Worm (Caenorhabditis elegans): Measurements from ENCODE around the gene R12B2.3.
A peak's percentile ranks its signal among the peaks of the same experiment; 100 is the strongest.

R12B2.3 gene

DNA sequence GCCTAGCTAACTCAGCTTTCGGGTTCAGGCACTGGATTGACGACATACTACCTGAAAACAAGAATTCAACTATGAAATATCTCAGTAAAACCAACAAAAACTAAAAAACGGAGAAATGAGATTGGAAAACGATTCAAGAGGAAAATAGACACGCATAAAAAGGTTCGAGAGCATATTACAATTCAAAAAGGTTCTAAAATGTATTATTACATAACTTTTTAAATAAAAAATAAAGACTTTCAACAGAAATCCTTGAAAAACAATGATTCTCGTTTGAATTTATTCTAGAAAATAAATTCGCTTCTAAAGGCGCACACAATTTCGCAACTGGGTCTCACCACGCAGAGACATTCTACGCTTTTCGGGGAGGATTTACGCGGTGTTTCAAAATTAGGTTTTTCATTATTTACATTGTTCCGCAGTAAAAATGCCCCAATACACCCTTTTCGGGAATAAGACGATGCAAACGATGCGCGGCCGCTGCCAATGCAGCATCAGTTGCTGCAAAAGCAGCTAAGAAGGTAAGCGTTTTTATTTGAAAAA, 50.3 kb downstream of the R12B2.3 start, which contains the start of the genes cct-6 and alh-9:
cct-6 (minus strand) TSS at position 51 of the 543 bp plus-strand sequence.
alh-9 (plus strand) TSS at position 382 of the 543 bp plus-strand sequence.
- TF ChIP-seq hmg-11 (tag; optimal IDR thresholded peaks at IDR 0.05) (peak; percentile 33), nfya-1 (tag; optimal IDR thresholded peaks at IDR 0.05; ENCODE audit: insufficient read depth) (peak; percentile 89), ceh-9 (tag; optimal IDR thresholded peaks at IDR 0.05) (no peak), lin-15B (tag; optimal IDR thresholded peaks at IDR 0.05) (peak; percentile 87), R02D3.7 (tag; optimal IDR thresholded peaks at IDR 0.05) (peak; percentile 94), unc-39 (tag; optimal IDR thresholded peaks at IDR 0.05) (no peak), jun-1 (tag; optimal IDR thresholded peaks at IDR 0.05) (peak; percentile 24), egl-5 (tag; optimal IDR thresholded peaks at IDR 0.05) (peak; percentile 97), nhr-23 (tag; optimal IDR thresholded peaks at IDR 0.05) (peak; percentile 79), pqm-1 (tag; optimal IDR thresholded peaks at IDR 0.05) (peak; percentile 48), nhr-43 (tag; optimal IDR thresholded peaks at IDR 0.05; ENCODE audit: poor library complexity, severe bottlenecking) (peak; percentile 6), pha-4 (tag; optimal IDR thresholded peaks at IDR 0.05) (peak; percentile 99), ama-1 (optimal IDR thresholded peaks at IDR 0.05) (peak; percentile 82), unc-62 (GFP tag; optimal IDR thresholded peaks at IDR 0.05) (no peak), lin-39 (tag; optimal IDR thresholded peaks at IDR 0.05) (peak; percentile 88), sea-2 (GFP tag; optimal IDR thresholded peaks at IDR 0.05) (no peak), eor-1 (tag; optimal IDR thresholded peaks at IDR 0.05) (no peak), egl-27 (tag; optimal IDR thresholded peaks at IDR 0.05) (peak; percentile 7), ZK546.5 (tag; optimal IDR thresholded peaks at IDR 0.05) (no peak), elt-1 (tag; optimal IDR thresholded peaks at IDR 0.05) (peak; percentile 10), fos-1 (tag; optimal IDR thresholded peaks at IDR 0.05) (no peak), zag-1 (tag; optimal IDR thresholded peaks at IDR 0.05) (no peak), fkh-10 (GFP tag; optimal IDR thresholded peaks at IDR 0.05) (peak; percentile 10), ztf-4 (tag; optimal IDR thresholded peaks at IDR 0.05) (no peak), nhr-25 (tag; optimal IDR thresholded peaks at IDR 0.05) (peak; percentile 71), daf-12 (tag; optimal IDR thresholded peaks at IDR 0.05) (no peak), snpc-4 (tag; optimal IDR thresholded peaks at IDR 0.05) (peak; percentile 70), elt-2 (tag; optimal IDR thresholded peaks at IDR 0.05) (peak; percentile 42)

Data from whole organism, L3 larva.